Fruit fly (Drosophila melanogaster): ENCODE measurements around the gene lectin-37Db.

DNA sequence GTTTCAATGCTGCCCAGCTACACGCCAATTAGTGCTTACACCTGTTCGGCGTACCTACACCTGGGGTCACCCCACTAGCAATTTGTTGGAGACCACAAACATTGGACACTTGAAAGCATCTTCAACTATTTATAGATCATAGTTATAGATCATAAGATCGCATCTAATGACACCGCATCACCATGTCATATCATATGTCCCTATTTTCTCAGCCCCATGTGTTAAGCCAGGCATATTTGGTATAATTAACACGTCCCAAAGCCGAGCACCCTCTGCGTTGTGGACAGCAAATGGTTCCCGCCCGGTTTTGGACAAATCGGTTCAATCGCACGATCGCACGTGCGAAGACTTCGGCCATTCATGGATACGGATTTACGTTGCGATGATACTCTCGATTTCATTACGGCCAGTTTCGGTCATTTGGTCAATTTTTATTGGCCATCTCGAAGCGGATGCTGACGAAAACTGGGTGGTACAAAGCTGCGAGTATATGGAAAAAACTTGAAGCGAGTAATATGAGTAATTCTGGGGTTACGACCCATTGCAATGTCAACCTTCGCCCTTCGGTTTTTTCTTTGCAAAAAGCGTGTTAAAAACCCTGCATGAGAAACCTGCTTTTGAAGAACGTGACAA lies 20.8 kb downstream of the lectin-37Db start:
- no peak for TF ChIP-seq CG14655 (GFP tag; optimal IDR thresholded peaks at IDR 0.05)
- TF ChIP-seq CG13204 (GFP tag; optimal IDR thresholded peaks at IDR 0.05): no peak
- peak; percentile 43 for TF ChIP-seq CG15710 (tag; optimal IDR thresholded peaks at IDR 0.05)
- no peak for TF ChIP-seq EcR (GFP tag; optimal IDR thresholded peaks at IDR 0.05)
- 0 out of 2 replicates have a peak, but pooled peaks have one; percentile 21 for TF ChIP-seq rn (GFP tag; IDR thresholded peaks at IDR 0.05)
- TF ChIP-seq D1 (tag; optimal IDR thresholded peaks at IDR 0.05): no peak
- TF ChIP-seq CG10348 (GFP tag; IDR thresholded peaks at IDR 0.05): no peak
